Fruit fly (Drosophila melanogaster) whole organism, adult: Measurements from ENCODE around the gene Tre1.

Experiments used
- CG11617 ChIP-seq: fragments of 200-800 bp; sonication (Bioruptor generic); optimal IDR thresholded peaks from 2 replicates; lab custom pipeline; 2017; ENCODE audit warnings: mild to moderate bottlenecking, missing biosample characterization, missing genetic modification reagents, missing genetic modification characterization
- CG14711 ChIP-seq: fragments of 200-800 bp; sonication (Bioruptor generic); optimal IDR thresholded peaks from 2 replicates; lab custom pipeline; 2018; ENCODE audit warnings: missing biosample characterization, mild to moderate bottlenecking, missing genetic modification characterization, moderate library complexity
- CG1620 ChIP-seq: fragments of 200-800 bp; sonication (Bioruptor generic); optimal IDR thresholded peaks from 2 replicates; lab custom pipeline; 2016; ENCODE audit warnings: missing biosample characterization, missing genetic modification characterization
- CG33017 ChIP-seq: fragments of 200-800 bp; sonication (Bioruptor generic); optimal IDR thresholded peaks from 2 replicates; lab custom pipeline; 2018; ENCODE audit warnings: missing biosample characterization, mild to moderate bottlenecking, missing genetic modification characterization, moderate library complexity
- CG5204 ChIP-seq: fragments of 200-800 bp; sonication (Bioruptor generic); optimal IDR thresholded peaks from 2 replicates; lab custom pipeline; 2016; ENCODE audit warnings: missing biosample characterization, missing genetic modification characterization
- CG7101 ChIP-seq: fragments of 200-800 bp; sonication (Bioruptor generic); optimal IDR thresholded peaks from 2 replicates; lab custom pipeline; 2018; ENCODE audit warnings: missing biosample characterization, mild to moderate bottlenecking, missing genetic modification characterization, moderate library complexity
- bab1 ChIP-seq: fragments of 200-800 bp; sonication (Bioruptor generic); optimal IDR thresholded peaks from 3 replicates; lab custom pipeline; 2019; ENCODE audit warnings: missing biosample characterization, mild to moderate bottlenecking, missing genetic modification characterization, moderate library complexity
- cic ChIP-seq: fragments of 200-800 bp; sonication (Bioruptor generic); optimal IDR thresholded peaks from 2 replicates; lab custom pipeline; 2017; ENCODE audit warnings: missing biosample characterization, mild to moderate bottlenecking, missing genetic modification characterization, moderate library complexity
- cnc ChIP-seq, 2 experiments: fragments of >200 bp; optimal IDR thresholded peaks; 2 replicates each; lab custom pipeline; 2017
- kay ChIP-seq: fragments of 200-800 bp; sonication (Bioruptor generic); peaks from one replicate; lab custom pipeline; 2016; ENCODE audit warnings: missing biosample characterization, missing genetic modification characterization, borderline replicate concordance
- ovo ChIP-seq: fragments of 200-800 bp; sonication (Bioruptor generic); optimal IDR thresholded peaks from 2 replicates; lab custom pipeline; 2016; ENCODE audit warnings: missing biosample characterization, missing genetic modification characterization

dm6 chrX:5723577-5723976 is 43.8 kb upstream of the Tre1 start:
- TF ChIP-seq CG1620 (GFP tag; lab: Kevin White, UChicago): no peak
- TF ChIP-seq CG7101 (tag; lab: Kevin White, UChicago): no peak
- no peak for TF ChIP-seq CG5204 (GFP tag; lab: Kevin White, UChicago)
- no peak for TF ChIP-seq ovo (GFP tag; lab: Kevin White, UChicago)
- TF ChIP-seq CG11617 (GFP tag; lab: Kevin White, UChicago): no peak
- no peak for TF ChIP-seq kay (GFP tag; lab: Kevin White, UChicago)
- no peak for TF ChIP-seq cic (GFP tag; lab: Kevin White, UChicago)
- TF ChIP-seq CG33017 (tag; lab: Kevin White, UChicago): no peak
- no peak for TF ChIP-seq CG14711 (tag; lab: Kevin White, UChicago)
- no peak for TF ChIP-seq bab1 (GFP tag; lab: Kevin White, UChicago)
- no peak for TF ChIP-seq cnc (optimal IDR thresholded peaks at IDR 0.05; lab: Kevin White, UChicago)
